Fruit fly (Drosophila melanogaster): ENCODE results near the gene CG32241.

Gene CG32241

DNA sequence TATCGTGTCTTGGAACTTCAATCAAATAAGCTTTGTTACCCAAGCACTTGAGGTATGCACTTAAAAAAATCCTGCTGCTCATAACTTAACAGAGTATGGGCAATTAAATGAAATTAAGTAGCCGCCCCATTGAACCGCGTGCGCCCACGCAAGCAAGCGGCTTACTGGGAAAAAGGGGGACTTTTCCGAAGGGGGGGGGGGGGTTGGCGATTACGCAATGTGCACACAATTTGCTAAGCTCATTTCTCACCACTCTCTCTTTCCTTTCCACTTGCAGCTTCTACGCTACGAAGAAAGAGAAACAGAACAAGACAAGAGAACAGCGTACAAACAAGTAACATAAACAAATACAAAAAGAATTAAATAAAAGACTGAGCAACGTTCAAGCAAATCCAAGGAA, 48.9 kb downstream of the CG32241 start:
- TF ChIP-seq insv (optimal IDR thresholded peaks at IDR 0.05): no peak
- no peak for TF ChIP-seq Sin3A (optimal IDR thresholded peaks at IDR 0.05)
- no peak for TF ChIP-seq h (optimal IDR thresholded peaks at IDR 0.05)
- TF ChIP-seq psq (optimal IDR thresholded peaks at IDR 0.05): no peak
- TF ChIP-seq Myc (optimal IDR thresholded peaks at IDR 0.05): no peak
- TF ChIP-seq ttk (optimal IDR thresholded peaks at IDR 0.05): no peak

DNA sequence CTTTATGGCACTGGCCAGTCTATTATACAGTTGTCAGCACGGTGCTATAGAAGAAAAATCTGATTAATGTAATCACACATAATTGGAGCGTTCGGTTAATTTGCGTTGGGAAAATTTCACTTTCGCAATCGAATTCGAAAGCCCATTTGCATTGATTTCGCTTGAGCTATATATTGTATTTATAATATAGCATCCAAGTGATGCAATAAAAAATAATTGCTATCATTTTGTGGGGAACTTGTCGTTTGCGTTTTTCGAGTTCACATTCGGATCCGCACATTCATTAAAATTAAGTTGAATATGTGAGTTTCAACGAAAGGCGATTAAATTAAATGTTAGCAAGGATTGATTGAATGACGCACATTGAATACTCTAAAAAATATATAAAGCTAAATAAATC, 49.4 kb downstream of the CG32241 start:
- no peak for TF ChIP-seq ttk (optimal IDR thresholded peaks at IDR 0.05)
- TF ChIP-seq insv (optimal IDR thresholded peaks at IDR 0.05): no peak
- no peak for TF ChIP-seq Sin3A (optimal IDR thresholded peaks at IDR 0.05)
- no peak for TF ChIP-seq Myc (optimal IDR thresholded peaks at IDR 0.05)
- TF ChIP-seq psq (optimal IDR thresholded peaks at IDR 0.05): no peak
- no peak for TF ChIP-seq h (optimal IDR thresholded peaks at IDR 0.05)

DNA sequence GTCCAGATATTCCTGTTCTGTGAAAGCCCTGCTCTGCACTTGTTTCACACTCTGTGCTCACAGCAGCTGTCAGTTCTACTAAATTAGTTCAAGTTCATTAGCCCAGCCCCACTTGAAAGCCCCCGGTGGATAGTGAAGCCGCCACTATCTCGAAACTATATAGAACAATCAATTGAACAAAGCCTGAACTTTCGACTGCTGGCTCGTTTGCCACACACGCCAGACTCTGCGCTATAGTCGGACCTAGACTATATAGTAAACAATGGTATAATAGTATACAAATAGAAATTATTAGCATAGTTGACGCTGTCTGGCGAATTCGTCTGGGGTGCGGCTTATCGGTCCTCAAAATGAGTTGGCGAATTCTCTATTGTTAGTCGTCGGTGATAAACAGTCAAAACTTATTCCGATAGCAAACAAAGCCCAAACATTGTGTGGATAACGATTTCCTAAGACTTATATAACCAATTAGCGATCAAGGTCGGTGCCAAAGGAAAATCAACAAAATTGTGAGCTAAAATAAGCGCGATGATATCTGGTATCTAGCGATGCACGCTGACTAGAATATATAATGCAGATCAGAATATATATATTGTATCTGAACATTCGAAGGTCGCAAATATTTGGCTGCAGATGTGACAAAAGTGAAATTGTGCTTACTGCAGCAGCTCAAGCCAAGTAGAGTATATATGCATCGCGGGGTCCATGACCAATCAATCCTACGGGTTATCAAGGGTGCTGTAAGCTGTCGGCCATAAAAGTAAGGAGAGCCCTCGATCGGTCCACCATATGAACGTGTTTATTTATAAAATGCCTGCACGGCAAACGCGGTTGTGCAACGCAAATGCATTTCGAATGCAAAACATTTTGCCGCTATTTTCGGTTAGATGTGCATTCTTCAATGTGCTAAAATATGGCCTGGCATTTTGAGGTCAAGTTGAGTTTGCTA, 50.8 kb downstream of the CG32241 start:
- TF ChIP-seq ttk (optimal IDR thresholded peaks at IDR 0.05) (no peak), psq (optimal IDR thresholded peaks at IDR 0.05) (no peak), h (optimal IDR thresholded peaks at IDR 0.05) (no peak), Sin3A (optimal IDR thresholded peaks at IDR 0.05) (no peak)
